Worm (Caenorhabditis elegans) whole organism, mixed stage, embryonic: ENCODE measurements around the gene srsx-5.

Experiments used
- bed-3 ChIP-seq: fragments of 200-800 bp; sonication (Bioruptor generic); optimal IDR thresholded peaks from 3 replicates; lab custom pipeline; 2018; ENCODE audit warnings: mild to moderate bottlenecking, missing genetic modification characterization, moderate library complexity, missing compliant biosample characterization
- lin-13 ChIP-seq: fragments of 150-350 bp; optimal IDR thresholded peaks from 2 replicates; lab custom pipeline; 2014; ENCODE audit warnings: missing biosample characterization, missing genetic modification characterization
- mab-5 ChIP-seq: fragments of 150-350 bp; optimal IDR thresholded peaks from 2 replicates; lab custom pipeline; 2014; ENCODE audit warnings: missing biosample characterization, missing genetic modification characterization
- mep-1 ChIP-seq: fragments of 150-350 bp; optimal IDR thresholded peaks from 2 replicates; lab custom pipeline; 2017; ENCODE audit warnings: missing biosample characterization, missing genetic modification reagents, missing genetic modification characterization, inconsistent platforms
- pha-4 ChIP-seq: fragments of 150-350 bp; optimal IDR thresholded peaks from 2 replicates; lab custom pipeline; 2018; ENCODE audit warnings: missing biosample characterization, missing genetic modification reagents, missing genetic modification characterization
- sem-2 ChIP-seq: fragments of 200-800 bp; sonication (Bioruptor generic); optimal IDR thresholded peaks from 2 replicates; lab custom pipeline; 2018; ENCODE audit warnings: mild to moderate bottlenecking, missing genetic modification characterization, missing compliant biosample characterization
- snpc-4 ChIP-seq: fragments of 150-350 bp; optimal IDR thresholded peaks from 2 replicates; lab custom pipeline; 2014; ENCODE audit warnings: missing biosample characterization, missing genetic modification characterization
- unc-39 ChIP-seq: fragments of 150-350 bp; optimal IDR thresholded peaks from 2 replicates; lab custom pipeline; 2014; ENCODE audit warnings: missing biosample characterization, missing genetic modification characterization

- no peak for TF ChIP-seq snpc-4
- no peak for TF ChIP-seq unc-39 (tag; lab: Kevin White, UChicago)
- no peak for TF ChIP-seq mab-5 (tag; lab: Kevin White, UChicago)
- no peak for TF ChIP-seq lin-13 (tag; lab: Kevin White, UChicago)
- no peak for TF ChIP-seq mep-1 (tag; lab: Kevin White, UChicago)
- no peak for TF ChIP-seq sem-2 (GFP tag; lab: Kevin White, UChicago)
- TF ChIP-seq bed-3, result no peak
- no peak for TF ChIP-seq pha-4
Measured at ce11 chrV:7978798-7979197, 50.0 kb downstream of the srsx-5 start.
